Worm (Caenorhabditis elegans) whole organism, young adult: ENCODE measurements around the gene fbxa-76.

Experiments used
- B0019.2 ChIP-seq: fragments of 200-800 bp; sonication (Bioruptor generic); conservative IDR thresholded peaks from 2 replicates; pipeline ENCODE4 v1.3.6; 2022; ENCODE audit warnings: missing genetic modification reagents, missing genetic modification characterization, missing compliant biosample characterization
- B0261.1 ChIP-seq: sonication (generic microtip); optimal IDR thresholded peaks from 2 replicates; lab custom pipeline; 2016; ENCODE audit warnings: mild to moderate bottlenecking, missing genetic modification characterization, moderate library complexity, missing compliant biosample characterization
- C06A6.2 ChIP-seq: fragments of 200-800 bp; sonication (Bioruptor generic); conservative IDR thresholded peaks from 2 replicates; pipeline ENCODE4 v1.3.6; 2022; ENCODE audit warnings: missing genetic modification characterization, missing compliant biosample characterization
- F23B12.7 ChIP-seq: sonication (generic microtip); optimal IDR thresholded peaks from 2 replicates; lab custom pipeline; 2017; ENCODE audit warnings: missing genetic modification characterization, mild to moderate bottlenecking, missing compliant biosample characterization, antibody characterized with exemption, moderate library complexity; ENCODE audit not compliant: insufficient read depth
- F55B11.4 ChIP-seq: sonication (generic microtip); optimal IDR thresholded peaks from 2 replicates; lab custom pipeline; 2016; ENCODE audit warnings: missing compliant biosample characterization, missing genetic modification characterization, borderline replicate concordance; ENCODE audit not compliant: insufficient read depth
- F57A8.1 ChIP-seq: fragments of 200-800 bp; sonication (Bioruptor generic); optimal IDR thresholded peaks from 2 replicates; lab custom pipeline; 2018; ENCODE audit warnings: mild to moderate bottlenecking, missing genetic modification characterization, moderate library complexity, missing compliant biosample characterization
- Y53F4B.3 ChIP-seq: fragments of 200-800 bp; sonication (Bioruptor generic); IDR thresholded peaks from 2 replicates; pipeline ENCODE4 v1.3.6; 2022; ENCODE audit warnings: missing genetic modification reagents, missing genetic modification characterization, missing compliant biosample characterization
- Y53G8AR.9 ChIP-seq: fragments of 200-800 bp; sonication (Bioruptor generic); conservative IDR thresholded peaks from 2 replicates; pipeline ENCODE4 v1.3.6; 2022; ENCODE audit warnings: missing genetic modification reagents, missing genetic modification characterization, missing compliant biosample characterization
- athp-1 ChIP-seq: sonication (generic microtip); optimal IDR thresholded peaks from 2 replicates; lab custom pipeline; 2017; ENCODE audit warnings: mild to moderate bottlenecking, missing genetic modification characterization, missing compliant biosample characterization
- attf-5 ChIP-seq: fragments of 200-800 bp; sonication (Bioruptor generic); optimal IDR thresholded peaks from 2 replicates; lab custom pipeline; 2018; ENCODE audit warnings: mild to moderate bottlenecking, missing genetic modification characterization, missing compliant biosample characterization
- cebp-1 ChIP-seq, 2 experiments: fragments of 200-800 bp in 1 of 2; sonication (Bioruptor generic) in 1 of 2; sonication (generic microtip) in 1 of 2; IDR thresholded peaks in 1 of 2; optimal IDR thresholded peaks in 1 of 2; 2 replicates each; pipeline versions ENCODE4 v1.3.6 to Lab custom; 2017 to 2022; ENCODE audit warnings: missing compliant biosample characterization in 2 of 2, missing genetic modification characterization in 2 of 2, mild to moderate bottlenecking in 1 of 2, missing genetic modification reagents in 1 of 2, moderate library complexity in 1 of 2
- ceh-100 ChIP-seq: fragments of 200-800 bp; sonication (Bioruptor generic); IDR thresholded peaks from 2 replicates; pipeline ENCODE4 v1.3.6; 2022; ENCODE audit warnings: missing genetic modification reagents, missing genetic modification characterization, missing compliant biosample characterization
- ceh-79 ChIP-seq: sonication (generic microtip); optimal IDR thresholded peaks from 2 replicates; lab custom pipeline; 2017; ENCODE audit warnings: mild to moderate bottlenecking, missing genetic modification characterization, missing compliant biosample characterization
- chd-7 ChIP-seq: sonication (generic microtip); optimal IDR thresholded peaks from 2 replicates; lab custom pipeline; 2016; ENCODE audit warnings: mild to moderate bottlenecking, missing genetic modification characterization, moderate library complexity, missing compliant biosample characterization
- die-1 ChIP-seq: sonication (generic microtip); optimal IDR thresholded peaks from 2 replicates; lab custom pipeline; 2016; ENCODE audit warnings: missing genotype, mild to moderate bottlenecking, missing genetic modification characterization, missing compliant biosample characterization
- dox-1 ChIP-seq: fragments of 200-800 bp; sonication (Bioruptor generic); IDR thresholded peaks from 2 replicates; pipeline ENCODE4 v1.3.6; 2022; ENCODE audit warnings: missing genetic modification reagents, missing genetic modification characterization, missing compliant biosample characterization
- dpff-1 ChIP-seq: sonication (generic microtip); optimal IDR thresholded peaks from 2 replicates; lab custom pipeline; 2017; ENCODE audit warnings: mild to moderate bottlenecking, missing genetic modification characterization, missing compliant biosample characterization
- dpl-1 ChIP-seq: fragments of 150-350 bp; optimal IDR thresholded peaks from 2 replicates; lab custom pipeline; 2014; ENCODE audit warnings: missing biosample characterization, missing genetic modification reagents, missing genetic modification characterization
- egrh-3 ChIP-seq: fragments of 200-800 bp; sonication (Bioruptor generic); IDR thresholded peaks from 2 replicates; pipeline ENCODE4 v1.3.6; 2022; ENCODE audit warnings: missing genetic modification reagents, missing genetic modification characterization, missing compliant biosample characterization
- ekl-4 ChIP-seq: fragments of 200-800 bp; sonication (Bioruptor generic); IDR thresholded peaks from 2 replicates; pipeline ENCODE4 v1.3.6; 2022; ENCODE audit warnings: missing genetic modification reagents, missing genetic modification characterization, missing compliant biosample characterization
- ets-4 ChIP-seq: fragments of 200-800 bp; sonication (Bioruptor generic); optimal IDR thresholded peaks from 2 replicates; lab custom pipeline; 2018; ENCODE audit warnings: mild to moderate bottlenecking, missing genetic modification characterization, missing compliant biosample characterization
- fkh-3 ChIP-seq: sonication (generic microtip); optimal IDR thresholded peaks from 2 replicates; lab custom pipeline; 2016; ENCODE audit warnings: mild to moderate bottlenecking, missing genetic modification characterization, missing compliant biosample characterization
- him-1 ChIP-seq: sonication (generic microtip); optimal IDR thresholded peaks from 2 replicates; lab custom pipeline; 2016; ENCODE audit warnings: missing genotype, missing genetic modification reagents, missing genetic modification characterization, missing compliant biosample characterization
- hmg-1.2 ChIP-seq: fragments of 200-800 bp; sonication (Bioruptor generic); IDR thresholded peaks from 2 replicates; pipeline ENCODE4 v1.3.6; 2022; ENCODE audit warnings: missing genetic modification reagents, missing genetic modification characterization, missing compliant biosample characterization
- let-607 ChIP-seq, 2 experiments: fragments of 200-800 bp in 1 of 2; sonication (Bioruptor generic) in 1 of 2; sonication (generic microtip) in 1 of 2; optimal IDR thresholded peaks; 2 replicates each; lab custom pipeline; 2016 to 2018; ENCODE audit warnings: mild to moderate bottlenecking in 2 of 2, missing compliant biosample characterization in 2 of 2, missing genetic modification characterization in 2 of 2, moderate library complexity in 2 of 2, missing genotype in 1 of 2
- lin-26 ChIP-seq: fragments of 200-800 bp; sonication (Bioruptor generic); IDR thresholded peaks from 2 replicates; pipeline ENCODE4 v1.3.6; 2022; ENCODE audit warnings: missing genetic modification reagents, missing genetic modification characterization, missing compliant biosample characterization
- lir-1 ChIP-seq: fragments of 200-800 bp; sonication (Bioruptor generic); conservative IDR thresholded peaks from 2 replicates; pipeline ENCODE4 v1.3.6; 2022; ENCODE audit warnings: missing genetic modification reagents, missing genetic modification characterization, missing compliant biosample characterization
- madf-6 ChIP-seq: fragments of 200-800 bp; sonication (Bioruptor generic); IDR thresholded peaks from 2 replicates; pipeline ENCODE4 v1.3.6; 2022; ENCODE audit warnings: missing genetic modification reagents, missing genetic modification characterization, missing compliant biosample characterization
- mel-28 ChIP-seq: sonication (generic microtip); optimal IDR thresholded peaks from 2 replicates; lab custom pipeline; 2016; ENCODE audit warnings: borderline replicate concordance, mild to moderate bottlenecking, missing genetic modification characterization, missing compliant biosample characterization
- nfya-2 ChIP-seq: fragments of 200-800 bp; sonication (Bioruptor generic); IDR thresholded peaks from 2 replicates; pipeline ENCODE4 v1.3.6; 2022; ENCODE audit warnings: missing genetic modification reagents, missing genetic modification characterization, missing compliant biosample characterization
- nfyb-1 ChIP-seq: fragments of 200-800 bp; sonication (Bioruptor generic); IDR thresholded peaks from 2 replicates; pipeline ENCODE4 v1.3.6; 2022; ENCODE audit warnings: missing genetic modification reagents, missing genetic modification characterization, missing compliant biosample characterization
- nhr-120 ChIP-seq: fragments of 200-800 bp; sonication (Bioruptor generic); IDR thresholded peaks from 2 replicates; pipeline ENCODE4 v1.3.6; 2022; ENCODE audit warnings: missing genetic modification characterization, missing compliant biosample characterization
- nhr-179 ChIP-seq: sonication (generic microtip); optimal IDR thresholded peaks from 2 replicates; lab custom pipeline; 2016; ENCODE audit warnings: mild to moderate bottlenecking, missing genetic modification characterization, missing compliant biosample characterization
- pbrm-1 ChIP-seq: fragments of 200-800 bp; sonication (Bioruptor generic); IDR thresholded peaks from 2 replicates; pipeline ENCODE4 v1.3.6; 2022; ENCODE audit warnings: missing genetic modification reagents, missing genetic modification characterization, missing compliant biosample characterization
- rcor-1 ChIP-seq: fragments of 200-800 bp; sonication (Bioruptor generic); IDR thresholded peaks from 2 replicates; pipeline ENCODE4 v1.3.6; 2022; ENCODE audit warnings: missing genetic modification reagents, missing genetic modification characterization, missing compliant biosample characterization
- rec-8 ChIP-seq, 2 experiments: sonication (generic microtip); optimal IDR thresholded peaks; 2 replicates each; lab custom pipeline; 2016; ENCODE audit warnings: mild to moderate bottlenecking in 2 of 2, missing genetic modification characterization in 2 of 2, missing genetic modification reagents in 2 of 2, missing genotype in 2 of 2, missing biosample characterization in 1 of 2, missing compliant biosample characterization in 1 of 2, moderate library complexity in 1 of 2
- sea-2 ChIP-seq: fragments of 200-800 bp; sonication (Bioruptor generic); IDR thresholded peaks from 2 replicates; pipeline ENCODE4 v1.3.6; 2022; ENCODE audit warnings: missing genetic modification characterization, missing compliant biosample characterization
- snpc-1.3 ChIP-seq: sonication (generic microtip); optimal IDR thresholded peaks from 2 replicates; lab custom pipeline; 2017; ENCODE audit warnings: missing genetic modification characterization, mild to moderate bottlenecking, missing compliant biosample characterization, antibody characterized with exemption, moderate library complexity, missing genotype, missing genetic modification reagents; ENCODE audit not compliant: insufficient read depth
- tbp1 ChIP-seq: fragments of 200-800 bp; sonication (Bioruptor generic); optimal IDR thresholded peaks from 2 replicates; lab custom pipeline; 2018; ENCODE audit warnings: mild to moderate bottlenecking, missing genetic modification characterization, missing compliant biosample characterization
- tbx-9 ChIP-seq: sonication (generic microtip); optimal IDR thresholded peaks from 2 replicates; lab custom pipeline; 2016; ENCODE audit warnings: borderline replicate concordance, missing genetic modification characterization, inconsistent platforms, missing compliant biosample characterization
- tlf-1 ChIP-seq: fragments of 200-800 bp; sonication (Bioruptor generic); optimal IDR thresholded peaks from 2 replicates; lab custom pipeline; 2018; ENCODE audit warnings: mild to moderate bottlenecking, missing genetic modification characterization, missing compliant biosample characterization
- ztf-18 ChIP-seq: sonication (generic microtip); optimal IDR thresholded peaks from 2 replicates; lab custom pipeline; 2016; ENCODE audit warnings: missing genotype, mild to moderate bottlenecking, missing genetic modification characterization, missing compliant biosample characterization
- ztf-3 ChIP-seq: fragments of 200-800 bp; sonication (Bioruptor generic); optimal IDR thresholded peaks from 2 replicates; lab custom pipeline; 2018; ENCODE audit warnings: mild to moderate bottlenecking, missing genetic modification characterization, missing compliant biosample characterization

The fbxa-76 gene

DNA sequence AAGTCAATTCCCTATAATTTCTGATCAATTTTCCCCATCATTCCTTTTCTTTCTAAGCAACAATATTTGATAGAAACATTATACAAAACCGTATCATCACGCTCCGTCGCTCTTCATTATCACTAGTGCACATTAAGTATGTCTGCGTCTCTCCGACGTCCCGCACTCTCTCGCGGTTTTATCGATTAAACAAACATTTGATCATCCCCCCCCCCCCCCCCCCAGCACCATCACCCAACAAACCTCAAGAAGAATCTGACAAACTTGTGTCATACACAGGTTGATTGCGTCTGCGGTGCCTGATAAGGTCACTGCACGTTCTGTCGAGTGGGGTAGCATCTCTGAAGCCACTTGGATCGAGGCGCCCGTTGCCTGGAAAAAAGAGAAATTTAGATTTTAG is 28.9 kb downstream of the fbxa-76 start (continued):
- TF ChIP-seq nhr-179 (tag; lab: Kevin White, UChicago) (no peak), ets-4 (peak; percentile 57), tlf-1 (peak; percentile 21)

DNA sequence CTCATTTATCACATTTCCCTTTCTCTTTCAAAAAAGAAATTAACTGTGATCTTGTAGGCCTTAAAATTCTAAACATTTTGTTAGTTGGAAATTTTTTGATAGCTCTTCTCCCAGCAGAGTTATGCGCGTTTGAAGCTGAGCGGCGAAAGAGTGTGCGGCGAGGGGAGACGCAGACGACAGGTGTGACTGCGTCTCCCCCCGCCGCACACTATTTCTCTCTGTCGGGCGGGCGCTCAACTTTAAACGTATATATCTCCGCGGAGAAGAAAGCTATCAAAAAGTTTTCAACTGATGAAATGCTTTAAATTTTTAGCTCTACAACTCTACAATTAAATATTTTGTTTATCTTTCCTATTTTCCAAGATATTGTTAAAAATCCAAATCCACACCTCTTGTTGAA is 30.0 kb downstream of the fbxa-76 start:
- TF ChIP-seq egrh-3 = peak; percentile 10; the same call in 1 of the 2 replicates
- peak; percentile 97 for TF ChIP-seq hmg-1.2 (GFP tag; lab: Robert Waterston, UW)
- no peak for TF ChIP-seq ceh-100 (GFP tag; lab: Robert Waterston, UW)

DNA sequence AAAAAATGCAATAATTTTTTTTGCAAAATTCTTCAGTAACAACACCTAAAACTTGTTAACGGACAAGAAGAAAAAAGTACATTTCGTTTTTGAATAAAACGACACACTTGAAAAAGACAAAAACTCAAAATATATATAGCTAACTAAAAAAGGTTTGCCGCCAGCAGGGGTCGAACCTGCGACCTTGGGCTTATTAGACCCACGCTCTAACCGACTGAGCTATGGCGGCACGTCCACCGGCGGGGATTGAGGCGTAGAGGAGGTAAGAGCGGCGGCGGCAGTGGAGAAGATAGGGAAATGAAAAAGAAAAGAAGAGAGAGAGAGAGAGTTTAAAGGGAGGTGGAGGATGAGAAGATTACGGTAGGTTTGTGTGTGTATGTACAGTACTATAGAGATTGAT is 30.7 kb downstream of the fbxa-76 start:
- TF ChIP-seq Y53F4B.3 (GFP tag; lab: Robert Waterston, UW) (no peak), B0261.1 (peak; percentile 74), egrh-3 (peak; percentile 52), Y53G8AR.9 (GFP tag; lab: Robert Waterston, UW) (peak; percentile 36; the same call in 1 of the 2 replicates), cebp-1 (GFP tag; IDR thresholded peaks at IDR 0.05; lab: Robert Waterston, UW) (no peak), cebp-1 (tag; optimal IDR thresholded peaks at IDR 0.05; lab: Kevin White, UChicago) (no peak), attf-5 (GFP tag; lab: Kevin White, UChicago) (peak; percentile 29), dpff-1 (tag; lab: Kevin White, UChicago) (no peak), lir-1 (GFP tag; lab: Robert Waterston, UW) (no peak), sea-2 (GFP tag; lab: Robert Waterston, UW) (no peak), ekl-4 (GFP tag; lab: Robert Waterston, UW) (no peak), lin-26 (GFP tag; lab: Robert Waterston, UW) (peak; percentile 73; the same call in 1 of the 2 replicates), let-607 (tag; optimal IDR thresholded peaks at IDR 0.05; lab: Kevin White, UChicago) (peak in 1 of 2 experiments; percentile 57), mel-28 (tag; lab: Kevin White, UChicago) (no peak), rcor-1 (no peak), nfyb-1 (GFP tag; lab: Robert Waterston, UW) (0 out of 2 replicates have a peak, but pooled peaks have one; percentile 45), madf-6 (no peak), ztf-3 (GFP tag; lab: Kevin White, UChicago) (no peak), dpl-1 (GFP tag; lab: Kevin White, UChicago) (peak; percentile 8), chd-7 (no peak), him-1 (tag; lab: Kevin White, UChicago) (no peak), F57A8.1 (GFP tag; lab: Kevin White, UChicago) (no peak), tbp1 (GFP tag; lab: Kevin White, UChicago) (peak; percentile 91), die-1 (tag; lab: Kevin White, UChicago) (no peak), rec-8 (tag; optimal IDR thresholded peaks at IDR 0.05; lab: Kevin White, UChicago) (no peak), ets-4 (no peak), B0019.2 (no peak; the same call in 1 of the 2 replicates), snpc-1.3 (tag; lab: Kevin White, UChicago) (peak; percentile 38), F23B12.7 (peak; percentile 36), nfya-2 (no peak), dox-1 (peak; percentile 47; the same call in 1 of the 2 replicates), hmg-1.2 (GFP tag; lab: Robert Waterston, UW) (peak; percentile 47), athp-1 (tag; lab: Kevin White, UChicago) (no peak), C06A6.2 (GFP tag; lab: Robert Waterston, UW) (no peak), F55B11.4 (no peak), ceh-79 (no peak), nhr-120 (GFP tag; lab: Robert Waterston, UW) (no peak), pbrm-1 (GFP tag; lab: Robert Waterston, UW) (peak; percentile 52; the same call in 1 of the 2 replicates), fkh-3 (tag; lab: Kevin White, UChicago) (no peak), ztf-18 (tag; lab: Kevin White, UChicago) (peak; percentile 42), tbx-9 (tag; lab: Kevin White, UChicago) (no peak)
